Fruit fly (Drosophila melanogaster): ENCODE measurements around the gene CG31274.

Gene CG31274

DNA sequence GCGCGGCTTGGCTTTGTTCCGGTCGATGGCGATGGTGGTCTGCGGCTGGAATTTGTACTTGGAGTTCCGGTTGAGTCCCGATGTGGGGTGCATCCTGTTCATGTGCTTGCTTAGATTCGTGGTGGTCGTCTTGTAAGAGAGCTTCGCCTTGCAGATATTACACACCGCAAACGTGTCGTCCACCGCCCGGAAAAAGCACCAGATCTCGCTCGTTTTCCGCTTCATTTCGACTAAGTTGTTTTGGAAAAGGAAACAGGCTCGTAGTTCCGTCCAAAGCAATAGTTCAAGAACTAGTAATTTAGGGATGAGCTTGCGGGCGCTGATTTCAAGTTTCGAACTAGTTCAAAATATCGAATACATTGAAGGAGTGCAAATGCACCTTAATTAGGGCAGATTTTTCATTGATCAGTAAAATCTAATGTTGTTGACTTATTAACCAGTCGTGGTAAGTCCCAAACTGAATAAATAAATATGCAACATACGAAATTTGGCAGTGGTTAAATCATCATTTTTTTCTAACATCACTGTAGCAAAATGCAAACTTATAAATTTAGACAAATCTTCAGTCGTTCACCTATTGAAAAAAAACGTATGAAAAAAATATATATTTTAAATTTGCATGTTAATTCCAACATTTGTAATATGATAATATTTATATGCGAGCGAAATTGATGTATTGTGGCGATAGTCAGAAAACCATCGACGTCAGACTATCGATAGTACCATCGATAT, 50.2 kb downstream of the CG31274 start, which contains the start of the genes bdwf and Patr-1 (continued):
- no peak for TF ChIP-seq ken (GFP tag; IDR thresholded peaks at IDR 0.05)
- no peak for TF ChIP-seq CG11085 (GFP tag; IDR thresholded peaks at IDR 0.05)
- peak; percentile 61 for TF ChIP-seq CG12659 (GFP tag; optimal IDR thresholded peaks at IDR 0.05)
- TF ChIP-seq Doc3 (GFP tag; IDR thresholded peaks at IDR 0.05; ENCODE audit: partially characterized antibody), result peak; percentile 85
- no peak for TF ChIP-seq Vsx1 (GFP tag; optimal IDR thresholded peaks at IDR 0.05)
- 0 out of 2 replicates have a peak, but pooled peaks have one; percentile 12 for TF ChIP-seq sob (GFP tag; IDR thresholded peaks at IDR 0.05)
- TF ChIP-seq Sry-β (GFP tag; optimal IDR thresholded peaks at IDR 0.05), result peak; percentile 33
- TF ChIP-seq CG4360 (GFP tag; IDR thresholded peaks at IDR 0.05), result no peak
- TF ChIP-seq Dad (GFP tag; optimal IDR thresholded peaks at IDR 0.05), result peak; percentile 9
- no peak for TF ChIP-seq bsh (GFP tag; optimal IDR thresholded peaks at IDR 0.05)
- TF ChIP-seq grn (GFP tag; optimal IDR thresholded peaks at IDR 0.05), result no peak
- no peak for TF ChIP-seq Ptx1 (GFP tag; IDR thresholded peaks at IDR 0.05)
- peak; percentile 95 for TF ChIP-seq amos (GFP tag; IDR thresholded peaks at IDR 0.05; ENCODE audit: partially characterized antibody)
- no peak for TF ChIP-seq CG15696 (tag; optimal IDR thresholded peaks at IDR 0.05)
- TF ChIP-seq CG15601 (tag; optimal IDR thresholded peaks at IDR 0.05), result peak; percentile 33
- peak; percentile 89 for TF ChIP-seq bbx (GFP tag; IDR thresholded peaks at IDR 0.05; ENCODE audit: partially characterized antibody)
- TF ChIP-seq ind (GFP tag; optimal IDR thresholded peaks at IDR 0.05), result peak; percentile 37
- TF ChIP-seq bowl (GFP tag; IDR thresholded peaks at IDR 0.05), result no peak
- TF ChIP-seq Xrp1 (GFP tag; IDR thresholded peaks at IDR 0.05), result no peak
- TF ChIP-seq ara (GFP tag; IDR thresholded peaks at IDR 0.05), result no peak
- TF ChIP-seq CG17361 (GFP tag; IDR thresholded peaks at IDR 0.05), result peak; percentile 68
- no peak for TF ChIP-seq CG11093 (GFP tag; IDR thresholded peaks at IDR 0.05)
- peak; percentile 59; the same call in 1 of the 3 replicates for TF ChIP-seq CG11560 (tag; IDR thresholded peaks at IDR 0.05)
- TF ChIP-seq HmgZ (tag; optimal IDR thresholded peaks at IDR 0.05), result no peak
- TF ChIP-seq cwo (GFP tag; optimal IDR thresholded peaks at IDR 0.05), result no peak
- TF ChIP-seq salm (tag; optimal IDR thresholded peaks at IDR 0.05), result no peak
- TF ChIP-seq CG1024 (GFP tag; IDR thresholded peaks at IDR 0.05), result no peak
- TF ChIP-seq gro (GFP tag; optimal IDR thresholded peaks at IDR 0.05), result peak; percentile 15
- TF ChIP-seq Dip3 (GFP tag; optimal IDR thresholded peaks at IDR 0.05), result no peak
- no peak for TF ChIP-seq gcm2 (GFP tag; optimal IDR thresholded peaks at IDR 0.05)
- TF ChIP-seq Sry-δ (GFP tag; optimal IDR thresholded peaks at IDR 0.05), result peak; percentile 85
- TF ChIP-seq CG9215 (GFP tag; IDR thresholded peaks at IDR 0.05), result no peak
- no peak for TF ChIP-seq org-1 (GFP tag; optimal IDR thresholded peaks at IDR 0.05)
- peak; percentile 46 for TF ChIP-seq CG17186 (GFP tag; optimal IDR thresholded peaks at IDR 0.05)
- peak; percentile 44 for TF ChIP-seq CG10267 (tag; optimal IDR thresholded peaks at IDR 0.05)
- no peak for TF ChIP-seq Tbp (GFP tag; optimal IDR thresholded peaks at IDR 0.05)
- TF ChIP-seq CG8944 (GFP tag; optimal IDR thresholded peaks at IDR 0.05), result peak; percentile 29
- TF ChIP-seq CG17612 (GFP tag; IDR thresholded peaks at IDR 0.05), result no peak
- no peak for TF ChIP-seq pnt (GFP tag; optimal IDR thresholded peaks at IDR 0.05)
- TF ChIP-seq ato (GFP tag; IDR thresholded peaks at IDR 0.05; ENCODE audit: partially characterized antibody), result peak; percentile 80; the same call in 1 of the 2 replicates
- TF ChIP-seq ems (GFP tag; optimal IDR thresholded peaks at IDR 0.05), result no peak
- peak; percentile 51 for TF ChIP-seq Ets97D (GFP tag; optimal IDR thresholded peaks at IDR 0.05)
- TF ChIP-seq CG10274 (GFP tag; optimal IDR thresholded peaks at IDR 0.05), result no peak
- TF ChIP-seq zen2 (GFP tag; IDR thresholded peaks at IDR 0.05; ENCODE audit: partially characterized antibody), result peak; percentile 81; the same call in 2 of the 3 replicates
- peak; percentile 95 for TF ChIP-seq Scr (GFP tag; IDR thresholded peaks at IDR 0.05; ENCODE audit: partially characterized antibody)
- TF ChIP-seq zfh1 (GFP tag; IDR thresholded peaks at IDR 0.05), result no peak
- no peak for TF ChIP-seq Lpt (GFP tag; optimal IDR thresholded peaks at IDR 0.05)
- TF ChIP-seq Dll (GFP tag; IDR thresholded peaks at IDR 0.05; ENCODE audit: partially characterized antibody), result peak; percentile 92
- peak; percentile 38; the same call in 1 of the 2 replicates for TF ChIP-seq CG9932 (GFP tag; IDR thresholded peaks at IDR 0.05)
